Worm (Caenorhabditis elegans): Measurements from ENCODE around the gene H13N06.2.

DNA sequence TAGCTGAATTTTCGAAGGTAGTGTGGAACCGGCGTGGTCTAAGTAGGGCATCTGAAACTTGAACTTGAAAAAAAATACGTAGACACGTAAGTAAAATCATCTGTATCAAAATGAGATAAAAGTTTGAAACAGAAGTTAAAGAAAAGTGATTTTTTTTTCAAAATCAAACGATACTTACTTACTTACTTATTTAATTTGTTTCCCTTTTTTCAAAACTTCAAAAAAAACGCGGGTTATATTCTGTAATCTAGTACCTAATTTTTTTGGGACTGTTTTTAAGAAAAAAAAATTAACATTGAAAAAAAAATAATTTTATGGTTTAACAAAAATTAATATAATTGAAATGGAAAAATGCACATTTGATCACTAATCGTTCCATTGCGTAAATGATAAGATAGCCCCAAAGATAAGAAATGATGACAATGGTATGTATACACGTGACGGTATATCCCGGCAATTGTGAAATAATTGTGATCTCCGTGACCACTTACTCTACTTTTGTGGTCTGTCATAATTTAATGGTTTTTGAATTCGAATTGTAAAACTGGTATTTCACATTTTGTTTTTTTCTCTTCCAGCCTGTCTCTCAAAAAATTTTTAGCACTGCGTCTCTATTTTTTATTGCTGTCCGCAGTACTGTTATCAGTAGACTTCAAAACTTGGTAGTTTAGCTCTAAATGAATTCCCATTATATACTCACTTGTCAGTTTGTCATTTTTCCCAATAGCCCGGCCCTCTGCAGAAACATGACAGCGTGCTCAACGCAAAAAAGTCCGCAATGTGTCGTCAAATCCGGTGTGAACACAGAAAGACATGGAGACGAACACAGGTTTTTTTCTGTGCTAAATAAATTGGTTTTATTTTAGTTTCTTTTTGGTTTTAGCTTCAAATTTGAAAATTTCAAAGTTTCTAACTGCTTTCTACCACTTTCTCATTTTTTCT lies 46.9 kb upstream of the H13N06.2 start, which contains the start of gene mocs-1:
- no peak for TF ChIP-seq blmp-1 (tag; optimal IDR thresholded peaks at IDR 0.05; ENCODE audit: insufficient read depth)
- peak; percentile 87 for TF ChIP-seq skn-1 (tag; optimal IDR thresholded peaks at IDR 0.05)
- no peak for TF ChIP-seq ztf-11 (tag; optimal IDR thresholded peaks at IDR 0.05)
- TF ChIP-seq R02D3.7 (tag; optimal IDR thresholded peaks at IDR 0.05) = no peak
- no peak for TF ChIP-seq nhr-21 (tag; optimal IDR thresholded peaks at IDR 0.05)
- TF ChIP-seq peb-1 (tag; optimal IDR thresholded peaks at IDR 0.05) = no peak
- TF ChIP-seq nhr-12 (tag; optimal IDR thresholded peaks at IDR 0.05) = no peak
- TF ChIP-seq F13H6.1 (tag; optimal IDR thresholded peaks at IDR 0.05) = no peak
- no peak for TF ChIP-seq alr-1 (tag; optimal IDR thresholded peaks at IDR 0.05)
- no peak for TF ChIP-seq dmd-4 (tag; optimal IDR thresholded peaks at IDR 0.05)
- no peak for TF ChIP-seq mdl-1 (tag; optimal IDR thresholded peaks at IDR 0.05)
- no peak for TF ChIP-seq nhr-10 (tag; optimal IDR thresholded peaks at IDR 0.05)
- TF ChIP-seq unc-62 (GFP tag; optimal IDR thresholded peaks at IDR 0.05) = no peak
